ENCODE assay signal across 6 worm cellular contexts in genomic region chrX:8384642-8385181, ce11.
TF ChIP-seq lines count a peak whose summit lies in the region.

F41D9.2 (minus strand) TSS chrX:8384945.

TF ChIP-seq in whole organism, L1 larva, 84 proteins besides CTCF, POLR2A, EP300 and RAD21 (continues in another document):
- TF ChIP-seq egl-13 (tag; optimal IDR thresholded peaks at IDR 0.05; lab: Kevin White, UChicago) (no peak), efl-3 (GFP tag; optimal IDR thresholded peaks at IDR 0.05; lab: Kevin White, UChicago) (no peak), dpl-1 (GFP tag; optimal IDR thresholded peaks at IDR 0.05; lab: Kevin White, UChicago) (no peak), aha-1 (tag; optimal IDR thresholded peaks at IDR 0.05; lab: Kevin White, UChicago) (no peak), lin-39 (tag; optimal IDR thresholded peaks at IDR 0.05; lab: Kevin White, UChicago) (no peak), lin-13 (GFP tag; optimal IDR thresholded peaks at IDR 0.05; lab: Kevin White, UChicago) (no peak), rnt-1 (tag; optimal IDR thresholded peaks at IDR 0.05; lab: Kevin White, UChicago) (no peak), nhr-19 (GFP tag; conservative IDR thresholded peaks at IDR 0.05; lab: Robert Waterston, UW) (no peak), lsy-2 (tag; optimal IDR thresholded peaks at IDR 0.05; lab: Kevin White, UChicago) (no peak), tbx-2 (tag; optimal IDR thresholded peaks at IDR 0.05; lab: Kevin White, UChicago) (no peak), isw-1 (GFP tag; IDR thresholded peaks at IDR 0.05; lab: Robert Waterston, UW) (no peak), hpl-2 (GFP tag; optimal IDR thresholded peaks at IDR 0.05; lab: Kevin White, UChicago) (no peak), mef-2 (tag; optimal IDR thresholded peaks at IDR 0.05; lab: Kevin White, UChicago) (no peak), lin-14 (GFP tag; optimal IDR thresholded peaks at IDR 0.05; lab: Kevin White, UChicago) (peak; percentile 22), unc-30 (tag; optimal IDR thresholded peaks at IDR 0.05; lab: Kevin White, UChicago) (no peak), ces-1 (GFP tag; optimal IDR thresholded peaks at IDR 0.05; lab: Kevin White, UChicago) (no peak)

TF ChIP-seq in whole organism, L2 larva, 48 proteins besides CTCF, POLR2A, EP300 and RAD21:
- no peak for TF ChIP-seq nhr-11 (tag; optimal IDR thresholded peaks at IDR 0.05; lab: Kevin White, UChicago)
- peak; percentile 61 for TF ChIP-seq blmp-1 (tag; optimal IDR thresholded peaks at IDR 0.05; lab: Kevin White, UChicago; ENCODE audit: insufficient read depth)

TF ChIP-seq in whole organism, L3 larva, 47 proteins besides CTCF, POLR2A, EP300 and RAD21:
- TF ChIP-seq nhr-25 (tag; optimal IDR thresholded peaks at IDR 0.05; lab: Kevin White, UChicago) (peak; percentile 24), nhr-23 (tag; optimal IDR thresholded peaks at IDR 0.05; lab: Kevin White, UChicago) (peak; percentile 7), tbx-2 (tag; optimal IDR thresholded peaks at IDR 0.05; lab: Kevin White, UChicago) (no peak), lsy-12 (tag; optimal IDR thresholded peaks at IDR 0.05; lab: Kevin White, UChicago) (no peak), ceh-9 (tag; optimal IDR thresholded peaks at IDR 0.05; lab: Kevin White, UChicago) (no peak)

TF ChIP-seq in whole organism, L4 larva, 104 proteins besides CTCF, POLR2A, EP300 and RAD21 (continues in another document):
- TF ChIP-seq hlh-11 (tag; optimal IDR thresholded peaks at IDR 0.05; lab: Kevin White, UChicago) (peak; percentile 26), fos-1 (tag; optimal IDR thresholded peaks at IDR 0.05; lab: Kevin White, UChicago) (no peak), mxl-3 (GFP tag; optimal IDR thresholded peaks at IDR 0.05; lab: Kevin White, UChicago) (peak; percentile 61), ceh-32 (tag; optimal IDR thresholded peaks at IDR 0.05; lab: Kevin White, UChicago; ENCODE audit: poor library complexity) (no peak), hlh-30 (tag; optimal IDR thresholded peaks at IDR 0.05; lab: Kevin White, UChicago; ENCODE audit: insufficient read depth) (peak; percentile 68), nhr-48 (tag; optimal IDR thresholded peaks at IDR 0.05; lab: Kevin White, UChicago) (no peak), daf-16 (GFP tag; optimal IDR thresholded peaks at IDR 0.05; lab: Kevin White, UChicago) (no peak), daf-16 (tag; optimal IDR thresholded peaks at IDR 0.05; lab: Kevin White, UChicago) (no peak), egl-27 (tag; optimal IDR thresholded peaks at IDR 0.05; lab: Kevin White, UChicago) (no peak), unc-62 (GFP tag; optimal IDR thresholded peaks at IDR 0.05 in 1 of 2; lab: Kevin White, UChicago) (peak in 1 of 2 experiments; percentile 87), unc-62 (tag; optimal IDR thresholded peaks at IDR 0.05; lab: Kevin White, UChicago) (no peak), nhr-76 (tag; optimal IDR thresholded peaks at IDR 0.05; lab: Kevin White, UChicago) (no peak), saeg-2 (GFP tag; IDR thresholded peaks at IDR 0.05; lab: Robert Waterston, UW) (no peak), mdl-1 (tag; optimal IDR thresholded peaks at IDR 0.05; lab: Kevin White, UChicago) (peak in 1 of 2 experiments; percentile 16), set-16 (GFP tag; IDR thresholded peaks at IDR 0.05; lab: Robert Waterston, UW) (peak; percentile 27; the same call in 1 of the 2 replicates), lsy-2 (tag; optimal IDR thresholded peaks at IDR 0.05; lab: Kevin White, UChicago) (no peak), unc-39 (tag; optimal IDR thresholded peaks at IDR 0.05; lab: Kevin White, UChicago) (no peak), lin-13 (GFP tag; optimal IDR thresholded peaks at IDR 0.05; lab: Kevin White, UChicago) (no peak), snpc-1.2 (GFP tag; IDR thresholded peaks at IDR 0.05; lab: Robert Waterston, UW) (no peak), mdt-29 (GFP tag; IDR thresholded peaks at IDR 0.05; lab: Robert Waterston, UW) (no peak), aly-2 (tag; optimal IDR thresholded peaks at IDR 0.05; lab: Kevin White, UChicago) (no peak), nhr-10 (tag; optimal IDR thresholded peaks at IDR 0.05; lab: Kevin White, UChicago) (no peak), F37D6.2 (tag; optimal IDR thresholded peaks at IDR 0.05; lab: Kevin White, UChicago) (no peak), nhr-28 (tag; optimal IDR thresholded peaks at IDR 0.05; lab: Kevin White, UChicago) (peak; percentile 14)

TF ChIP-seq in whole organism, late embryonic, 69 proteins besides CTCF, POLR2A, EP300 and RAD21:
- TF ChIP-seq eyg-1 (tag; optimal IDR thresholded peaks at IDR 0.05; lab: Kevin White, UChicago), result no peak
- peak; percentile 48 for TF ChIP-seq ref-2 (tag; optimal IDR thresholded peaks at IDR 0.05; lab: Kevin White, UChicago)
TF ChIP-seq in whole organism, late embryonic: peak in this region for 1.

TF ChIP-seq in whole organism, young adult, 124 proteins besides CTCF, POLR2A, EP300 and RAD21:
- TF ChIP-seq zfh-2 (GFP tag; conservative IDR thresholded peaks at IDR 0.05; lab: Robert Waterston, UW), result peak; percentile 29; the same call in 1 of the 2 replicates
- TF ChIP-seq let-526 (GFP tag; IDR thresholded peaks at IDR 0.05; lab: Robert Waterston, UW), result no peak
TF ChIP-seq in whole organism, young adult: peak in this region for 1.
